Worm (Caenorhabditis elegans) whole organism, mixed stage, embryonic: ENCODE measurements around the gene F36G9.13.

ENCODE experiments used
- ceh-43 ChIP-seq: fragments of 200-800 bp; sonication (Bioruptor generic); optimal IDR thresholded peaks from 2 replicates; lab custom pipeline; 2018; ENCODE audit warnings: mild to moderate bottlenecking, missing genetic modification characterization, moderate library complexity, missing compliant biosample characterization
- elt-1 ChIP-seq: sonication (generic microtip); optimal IDR thresholded peaks from 2 replicates; lab custom pipeline; 2017; ENCODE audit warnings: missing genetic modification characterization, mild to moderate bottlenecking, missing compliant biosample characterization, antibody characterized with exemption, moderate library complexity, borderline replicate concordance; ENCODE audit not compliant: insufficient read depth
- mab-5 ChIP-seq: fragments of 150-350 bp; optimal IDR thresholded peaks from 2 replicates; lab custom pipeline; 2014; ENCODE audit warnings: missing biosample characterization, missing genetic modification characterization
- mls-2 ChIP-seq: sonication (generic microtip); optimal IDR thresholded peaks from 2 replicates; lab custom pipeline; 2016; ENCODE audit warnings: mild to moderate bottlenecking, missing genetic modification characterization, moderate library complexity, missing compliant biosample characterization
- nhr-76 ChIP-seq: sonication (generic microtip); optimal IDR thresholded peaks from 2 replicates; lab custom pipeline; 2017; ENCODE audit warnings: missing biosample characterization, missing genetic modification characterization
- pha-4 ChIP-seq: fragments of 150-350 bp; optimal IDR thresholded peaks from 2 replicates; lab custom pipeline; 2018; ENCODE audit warnings: missing biosample characterization, missing genetic modification reagents, missing genetic modification characterization
- unc-62 ChIP-seq: fragments of 150-350 bp; optimal IDR thresholded peaks from 2 replicates; lab custom pipeline; 2014; ENCODE audit warnings: missing biosample characterization, missing genetic modification reagents, missing genetic modification characterization
- ztf-11 ChIP-seq: fragments of 150-350 bp; optimal IDR thresholded peaks from 2 replicates; lab custom pipeline; 2014; ENCODE audit warnings: missing biosample characterization, missing genetic modification characterization

DNA sequence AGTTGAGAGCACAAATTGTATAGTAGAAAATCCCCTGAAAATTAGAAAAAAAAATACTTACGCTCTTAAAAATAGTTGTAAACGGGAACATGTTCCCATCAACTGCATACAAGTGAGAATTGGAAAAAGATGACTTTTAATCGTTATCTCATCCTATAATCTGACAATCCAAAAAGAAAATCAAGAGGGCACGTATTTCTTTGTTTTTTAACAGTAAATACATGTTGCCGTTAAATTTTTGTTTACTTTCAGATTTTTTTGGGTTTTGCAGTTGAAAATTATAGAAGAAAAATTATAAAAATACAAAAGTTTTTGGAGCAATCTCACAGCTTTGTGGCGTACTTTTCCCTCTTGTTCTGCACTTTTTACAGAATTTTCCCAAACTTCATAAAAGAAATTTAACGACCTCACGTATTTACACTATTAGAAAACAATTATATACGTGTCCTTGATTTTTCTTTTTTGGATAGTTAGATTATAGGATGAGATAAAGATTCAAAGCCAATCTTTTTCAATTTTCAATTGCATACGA is 13.6 kb downstream of the F36G9.13 start, which contains the start of the genes C06C6.9 and C06C6.8:
- TF ChIP-seq mls-2 (tag; lab: Kevin White, UChicago) (no peak), elt-1 (tag; lab: Kevin White, UChicago) (no peak), pha-4 (no peak), ztf-11 (tag; lab: Kevin White, UChicago) (no peak), mab-5 (no peak), ceh-43 (GFP tag; lab: Kevin White, UChicago) (no peak), unc-62 (GFP tag; lab: Kevin White, UChicago) (no peak), nhr-76 (no peak)
